Worm (Caenorhabditis elegans) whole organism, L1 larva: Measurements from ENCODE around the gene F19C6.4.

Experiments
- C04F5.9 ChIP-seq: sonication (generic microtip); optimal IDR thresholded peaks from 2 replicates; lab custom pipeline; 2016; ENCODE audit warnings: missing genetic modification characterization, missing compliant biosample characterization
- C16A3.4 ChIP-seq: fragments of 150-350 bp; optimal IDR thresholded peaks from 2 replicates; lab custom pipeline; 2014; ENCODE audit warnings: missing biosample characterization, missing genetic modification characterization
- C34B4.2 ChIP-seq: sonication (generic microtip); optimal IDR thresholded peaks from 2 replicates; lab custom pipeline; 2017; ENCODE audit warnings: mild to moderate bottlenecking, missing genetic modification characterization, missing compliant biosample characterization
- F16B12.6 ChIP-seq: fragments of 150-350 bp; optimal IDR thresholded peaks from 2 replicates; lab custom pipeline; 2014; ENCODE audit warnings: missing biosample characterization, missing genetic modification characterization
- Y116A8C.19 ChIP-seq: sonication (generic microtip); optimal IDR thresholded peaks from 2 replicates; lab custom pipeline; 2016; ENCODE audit warnings: missing compliant biosample characterization, missing genetic modification characterization, borderline replicate concordance
- ama-1 ChIP-seq: fragments of 150-350 bp; optimal IDR thresholded peaks from 2 replicates; lab custom pipeline; 2014
- ceh-63 ChIP-seq: fragments of 200-800 bp; sonication (Bioruptor generic); optimal IDR thresholded peaks from 2 replicates; lab custom pipeline; 2018; ENCODE audit warnings: mild to moderate bottlenecking, missing genetic modification characterization, missing compliant biosample characterization
- ceh-8 ChIP-seq: fragments of 200-800 bp; sonication (Bioruptor generic); optimal IDR thresholded peaks from 2 replicates; lab custom pipeline; 2018; ENCODE audit warnings: mild to moderate bottlenecking, missing genetic modification characterization, moderate library complexity, missing compliant biosample characterization
- ceh-82 ChIP-seq, 3 experiments: fragments of 150-350 bp in 1 of 3; sonication (generic microtip) in 2 of 3; optimal IDR thresholded peaks; 2 replicates each; lab custom pipeline; 2014 to 2017; ENCODE audit warnings: missing biosample characterization in 3 of 3, missing genetic modification characterization in 3 of 3
- ceh-88 ChIP-seq: fragments of 200-800 bp; sonication (Bioruptor generic); IDR thresholded peaks from 2 replicates; pipeline ENCODE4 v1.3.6; 2022; ENCODE audit warnings: missing genetic modification characterization, missing compliant biosample characterization
- ceh-90 ChIP-seq: sonication (generic microtip); optimal IDR thresholded peaks from 2 replicates; lab custom pipeline; 2016; ENCODE audit warnings: missing genetic modification characterization, missing compliant biosample characterization
- ces-1 ChIP-seq: fragments of 150-350 bp; optimal IDR thresholded peaks from 2 replicates; lab custom pipeline; 2014; ENCODE audit warnings: missing biosample characterization, missing genetic modification reagents, missing genetic modification characterization
- dpl-1 ChIP-seq, 3 experiments: fragments of 150-350 bp in 2 of 3; sonication (generic microtip) in 1 of 3; optimal IDR thresholded peaks; 2 replicates each; lab custom pipeline; 2014 to 2017; ENCODE audit warnings: missing biosample characterization in 3 of 3, missing genetic modification characterization in 3 of 3, missing genetic modification reagents in 3 of 3
- efl-3 ChIP-seq: fragments of 200-800 bp; sonication (Bioruptor generic); optimal IDR thresholded peaks from 2 replicates; lab custom pipeline; 2018; ENCODE audit warnings: mild to moderate bottlenecking, missing genetic modification characterization, missing compliant biosample characterization
- elt-2 ChIP-seq: sonication (generic microtip); optimal IDR thresholded peaks from 2 replicates; lab custom pipeline; 2016; ENCODE audit warnings: missing genetic modification characterization, mild to moderate bottlenecking, inconsistent platforms, missing compliant biosample characterization, missing genetic modification reagents
- ets-5 ChIP-seq: fragments of 200-800 bp; sonication (Bioruptor generic); IDR thresholded peaks from 2 replicates; pipeline ENCODE4 v1.3.6; 2022; ENCODE audit warnings: missing genetic modification characterization, missing compliant biosample characterization
- fkh-10 ChIP-seq: sonication (generic microtip); optimal IDR thresholded peaks from 2 replicates; lab custom pipeline; 2017; ENCODE audit warnings: missing biosample characterization, missing genetic modification reagents, missing genetic modification characterization
- fkh-8 ChIP-seq: sonication (generic microtip); optimal IDR thresholded peaks from 2 replicates; lab custom pipeline; 2016; ENCODE audit warnings: mild to moderate bottlenecking, missing genetic modification characterization, missing compliant biosample characterization
- grh-1 ChIP-seq: fragments of 200-800 bp; sonication (Bioruptor generic); IDR thresholded peaks from 2 replicates; pipeline ENCODE4 v1.3.6; 2022; ENCODE audit warnings: missing genetic modification reagents, missing genetic modification characterization, missing compliant biosample characterization
- hlh-17 ChIP-seq: fragments of 200-800 bp; sonication (Bioruptor generic); optimal IDR thresholded peaks from 2 replicates; lab custom pipeline; 2018; ENCODE audit warnings: missing genetic modification characterization, mild to moderate bottlenecking, missing compliant biosample characterization, moderate library complexity, borderline replicate concordance
- hlh-4 ChIP-seq: sonication (generic microtip); optimal IDR thresholded peaks from 2 replicates; lab custom pipeline; 2016; ENCODE audit warnings: mild to moderate bottlenecking, missing genetic modification characterization, missing compliant biosample characterization
- hpl-2 ChIP-seq: fragments of 150-350 bp; optimal IDR thresholded peaks from 2 replicates; lab custom pipeline; 2014; ENCODE audit warnings: missing biosample characterization, missing genetic modification reagents, missing genetic modification characterization
- irx-1 ChIP-seq: sonication (generic microtip); optimal IDR thresholded peaks from 2 replicates; lab custom pipeline; 2016; ENCODE audit warnings: missing genetic modification characterization, missing compliant biosample characterization
- isw-1 ChIP-seq: fragments of 200-800 bp; sonication (Bioruptor generic); IDR thresholded peaks from 2 replicates; pipeline ENCODE4 v1.3.6; 2022; ENCODE audit warnings: missing genetic modification characterization, missing compliant biosample characterization
- jun-1 ChIP-seq: fragments of 150-350 bp; optimal IDR thresholded peaks from 2 replicates; lab custom pipeline; 2014; ENCODE audit warnings: missing biosample characterization, missing genetic modification reagents, missing genetic modification characterization
- lin-13 ChIP-seq: fragments of 150-350 bp; optimal IDR thresholded peaks from 2 replicates; lab custom pipeline; 2014; ENCODE audit warnings: missing biosample characterization, missing genetic modification reagents, missing genetic modification characterization
- lin-14 ChIP-seq: fragments of 200-800 bp; sonication (Bioruptor generic); optimal IDR thresholded peaks from 2 replicates; lab custom pipeline; 2018; ENCODE audit warnings: mild to moderate bottlenecking, missing genetic modification characterization, moderate library complexity, missing compliant biosample characterization
- lin-15B ChIP-seq: fragments of 150-350 bp; sonication (generic microtip); optimal IDR thresholded peaks from 3 replicates; lab custom pipeline; 2014; ENCODE audit warnings: missing biosample characterization, missing genetic modification characterization
- lin-35 ChIP-seq, 2 experiments: fragments of 150-350 bp; optimal IDR thresholded peaks; 2 replicates each; lab custom pipeline; 2014; ENCODE audit warnings: missing biosample characterization in 2 of 2, missing genetic modification characterization in 2 of 2, missing genetic modification reagents in 2 of 2
- lin-39 ChIP-seq: fragments of 150-350 bp; optimal IDR thresholded peaks from 2 replicates; lab custom pipeline; 2014; ENCODE audit warnings: missing biosample characterization, missing genetic modification reagents, missing genetic modification characterization
- mdl-1 ChIP-seq, 2 experiments: fragments of 150-350 bp; optimal IDR thresholded peaks; 2 replicates each; lab custom pipeline; 2014 to 2017; ENCODE audit warnings: missing biosample characterization in 2 of 2, missing genetic modification characterization in 2 of 2, inconsistent platforms in 1 of 2
- mef-2 ChIP-seq: fragments of 150-350 bp; optimal IDR thresholded peaks from 2 replicates; lab custom pipeline; 2014; ENCODE audit warnings: missing biosample characterization, missing genetic modification characterization
- nhr-11 ChIP-seq: fragments of 150-350 bp; optimal IDR thresholded peaks from 2 replicates; lab custom pipeline; 2014; ENCODE audit warnings: missing biosample characterization, missing genetic modification characterization
- nhr-19 ChIP-seq: fragments of 200-800 bp; sonication (Bioruptor generic); conservative IDR thresholded peaks from 2 replicates; pipeline ENCODE4 v1.3.6; 2022; ENCODE audit warnings: missing genetic modification characterization, missing compliant biosample characterization
- nhr-20 ChIP-seq: sonication (generic microtip); optimal IDR thresholded peaks from 2 replicates; lab custom pipeline; 2016; ENCODE audit warnings: mild to moderate bottlenecking, missing genetic modification characterization, missing compliant biosample characterization
- nhr-47 ChIP-seq: sonication (generic microtip); optimal IDR thresholded peaks from 2 replicates; lab custom pipeline; 2016; ENCODE audit warnings: mild to moderate bottlenecking, missing genetic modification characterization, moderate library complexity, missing compliant biosample characterization
- nhr-71 ChIP-seq: sonication (generic microtip); optimal IDR thresholded peaks from 2 replicates; lab custom pipeline; 2016; ENCODE audit warnings: mild to moderate bottlenecking, missing genetic modification characterization, moderate library complexity, missing compliant biosample characterization
- nhr-76 ChIP-seq: sonication (generic microtip); optimal IDR thresholded peaks from 2 replicates; lab custom pipeline; 2017; ENCODE audit warnings: missing biosample characterization, missing genetic modification characterization
- nhr-77 ChIP-seq: fragments of 150-350 bp; optimal IDR thresholded peaks from 2 replicates; lab custom pipeline; 2014; ENCODE audit warnings: missing biosample characterization, missing genetic modification characterization
- nhr-84 ChIP-seq: sonication (generic microtip); optimal IDR thresholded peaks from 2 replicates; lab custom pipeline; 2017; ENCODE audit warnings: missing biosample characterization, missing genetic modification characterization
- pqm-1 ChIP-seq: sonication (generic microtip); optimal IDR thresholded peaks from 3 replicates; lab custom pipeline; 2017; ENCODE audit warnings: missing biosample characterization, missing genetic modification characterization
- rnt-1 ChIP-seq: sonication (generic microtip); optimal IDR thresholded peaks from 2 replicates; lab custom pipeline; 2016; ENCODE audit warnings: mild to moderate bottlenecking, missing genetic modification characterization, moderate library complexity, missing compliant biosample characterization
- skn-1 ChIP-seq: fragments of 150-350 bp; optimal IDR thresholded peaks from 2 replicates; lab custom pipeline; 2014; ENCODE audit warnings: missing biosample characterization, missing genetic modification characterization
- sox-4 ChIP-seq: sonication (generic microtip); optimal IDR thresholded peaks from 2 replicates; lab custom pipeline; 2016; ENCODE audit warnings: missing genetic modification characterization, missing compliant biosample characterization
- sup-37 ChIP-seq: fragments of 200-800 bp; sonication (Bioruptor generic); optimal IDR thresholded peaks from 2 replicates; lab custom pipeline; 2018; ENCODE audit warnings: mild to moderate bottlenecking, missing genetic modification characterization, missing compliant biosample characterization
- tbx-2 ChIP-seq: sonication (generic microtip); optimal IDR thresholded peaks from 2 replicates; lab custom pipeline; 2016; ENCODE audit warnings: missing genetic modification characterization, missing compliant biosample characterization
- unc-130 ChIP-seq: fragments of 150-350 bp; optimal IDR thresholded peaks from 2 replicates; lab custom pipeline; 2017; ENCODE audit warnings: missing biosample characterization, missing genetic modification characterization, inconsistent platforms
- unc-30 ChIP-seq: sonication (generic microtip); optimal IDR thresholded peaks from 2 replicates; lab custom pipeline; 2017; ENCODE audit warnings: missing biosample characterization, missing genetic modification characterization
- unc-62 ChIP-seq: fragments of 150-350 bp; optimal IDR thresholded peaks from 2 replicates; lab custom pipeline; 2014; ENCODE audit warnings: missing biosample characterization, missing genetic modification reagents, missing genetic modification characterization
- unc-98 ChIP-seq: fragments of 200-800 bp; sonication (Bioruptor generic); IDR thresholded peaks from 2 replicates; pipeline ENCODE4 v1.3.6; 2022; ENCODE audit warnings: missing genetic modification characterization, missing compliant biosample characterization
- vab-15 ChIP-seq: sonication (generic microtip); optimal IDR thresholded peaks from 2 replicates; lab custom pipeline; 2017; ENCODE audit warnings: missing genotype, mild to moderate bottlenecking, missing genetic modification characterization, missing compliant biosample characterization
- xbp-1 ChIP-seq: sonication (generic microtip); optimal IDR thresholded peaks from 2 replicates; lab custom pipeline; 2016; ENCODE audit warnings: missing genetic modification characterization, missing compliant biosample characterization
- zag-1 ChIP-seq: fragments of 150-350 bp; optimal IDR thresholded peaks from 2 replicates; lab custom pipeline; 2014; ENCODE audit warnings: missing biosample characterization, missing genetic modification characterization
- ztf-11 ChIP-seq, 2 experiments: sonication (generic microtip); optimal IDR thresholded peaks; 2 replicates each; lab custom pipeline; 2016 to 2017; ENCODE audit warnings: missing genetic modification characterization in 2 of 2, missing biosample characterization in 1 of 2, missing compliant biosample characterization in 1 of 2

F19C6.4 gene

DNA sequence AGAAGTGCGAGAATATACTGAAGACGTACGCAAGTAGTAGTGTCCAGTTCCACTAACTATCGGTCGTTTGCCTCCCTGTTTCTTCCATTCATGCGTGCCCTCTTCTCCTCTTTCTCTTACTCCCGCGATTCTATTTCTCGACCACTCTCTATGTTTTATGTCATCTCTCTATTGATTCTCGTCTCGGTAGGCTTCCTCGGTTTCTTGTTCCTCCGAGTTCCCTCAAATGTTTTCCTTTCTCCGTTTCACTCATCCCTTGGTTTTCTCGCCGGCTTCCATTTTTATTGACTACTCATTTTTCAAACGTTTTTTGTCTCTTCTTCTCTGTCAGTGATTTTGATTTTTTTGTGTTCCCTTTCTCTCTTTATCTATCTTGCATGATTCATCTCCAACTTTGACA is 8.5 kb upstream of the F19C6.4 start (continued):
- TF ChIP-seq F16B12.6 (no peak), ceh-82 (tag; optimal IDR thresholded peaks at IDR 0.05; lab: Kevin White, UChicago) (peak; percentile 2 to 40 (median 34)), zag-1 (tag; lab: Kevin White, UChicago) (no peak), efl-3 (no peak), sox-4 (tag; lab: Kevin White, UChicago) (no peak), C04F5.9 (tag; lab: Kevin White, UChicago) (no peak), ztf-11 (tag; optimal IDR thresholded peaks at IDR 0.05; lab: Kevin White, UChicago) (no peak), xbp-1 (tag; lab: Kevin White, UChicago) (peak; percentile 45), mef-2 (tag; lab: Kevin White, UChicago) (no peak), skn-1 (tag; lab: Kevin White, UChicago) (peak; percentile 25), ces-1 (GFP tag; lab: Kevin White, UChicago) (no peak), lin-13 (no peak), sup-37 (GFP tag; lab: Kevin White, UChicago) (no peak), vab-15 (tag; lab: Kevin White, UChicago) (no peak), lin-35 (GFP tag; optimal IDR thresholded peaks at IDR 0.05; lab: Kevin White, UChicago) (peak; percentile 24 to 47), unc-62 (GFP tag; lab: Kevin White, UChicago) (no peak), nhr-20 (tag; lab: Kevin White, UChicago) (peak; percentile 70), hpl-2 (GFP tag; lab: Kevin White, UChicago) (no peak), unc-98 (GFP tag; lab: Robert Waterston, UW) (no peak), ceh-8 (no peak), lin-15B (tag; lab: Kevin White, UChicago) (no peak), hlh-17 (no peak), ets-5 (no peak), isw-1 (GFP tag; lab: Robert Waterston, UW) (no peak), rnt-1 (tag; lab: Kevin White, UChicago) (peak; percentile 42), irx-1 (tag; lab: Kevin White, UChicago) (no peak), nhr-76 (tag; lab: Kevin White, UChicago) (no peak), unc-30 (tag; lab: Kevin White, UChicago) (no peak), unc-130 (tag; lab: Kevin White, UChicago) (peak; percentile 46), nhr-71 (peak; percentile 70), C34B4.2 (no peak), elt-2 (tag; lab: Kevin White, UChicago) (no peak), C16A3.4 (tag; lab: Kevin White, UChicago) (peak; percentile 60), hlh-4 (no peak), ama-1 (lab: Kevin White, UChicago) (no peak), ceh-88 (no peak), nhr-19 (GFP tag; lab: Robert Waterston, UW) (no peak), pqm-1 (tag; lab: Kevin White, UChicago) (no peak), fkh-8 (tag; lab: Kevin White, UChicago) (peak; percentile 50), dpl-1 (GFP tag; optimal IDR thresholded peaks at IDR 0.05; lab: Kevin White, UChicago) (no peak), mdl-1 (tag; optimal IDR thresholded peaks at IDR 0.05; lab: Kevin White, UChicago) (peak in 1 of 2 experiments; percentile 74), grh-1 (GFP tag; lab: Robert Waterston, UW) (no peak), nhr-84 (tag; lab: Kevin White, UChicago) (no peak), fkh-10 (GFP tag; lab: Kevin White, UChicago) (no peak), lin-14 (GFP tag; lab: Kevin White, UChicago) (peak; percentile 92), nhr-47 (peak; percentile 49), Y116A8C.19 (no peak), tbx-2 (tag; lab: Kevin White, UChicago) (peak; percentile 4), jun-1 (no peak), lin-39 (tag; lab: Kevin White, UChicago) (no peak), ceh-63 (GFP tag; lab: Kevin White, UChicago) (no peak), nhr-77 (tag; lab: Kevin White, UChicago) (peak; percentile 48), ceh-90 (tag; lab: Kevin White, UChicago) (no peak), nhr-11 (tag; lab: Kevin White, UChicago) (no peak)
